Fruit fly (Drosophila melanogaster): ENCODE measurements around the gene nrv1.

The nrv1 gene

dm6 chr2L:6821631-6822030 lies 35.0 kb upstream of the nrv1 start, which contains the start of gene sens-2 (continued):
- TF ChIP-seq nerfin-2 (GFP tag; IDR thresholded peaks at IDR 0.05; ENCODE audit: partially characterized antibody) (no peak), Hey (tag; optimal IDR thresholded peaks at IDR 0.05) (peak; percentile 84), CG1603 (tag; optimal IDR thresholded peaks at IDR 0.05) (peak; percentile 73), Ada2b (GFP tag; IDR thresholded peaks at IDR 0.05) (no peak), Nf-YC (tag; optimal IDR thresholded peaks at IDR 0.05) (peak; percentile 99), ERR (GFP tag; optimal IDR thresholded peaks at IDR 0.05) (no peak), CG3995 (GFP tag; optimal IDR thresholded peaks at IDR 0.05) (no peak), GATAe (GFP tag; conservative IDR thresholded peaks at IDR 0.05) (0 out of 2 replicates have a peak, but pooled peaks have one; percentile 27), CG10147 (GFP tag; optimal IDR thresholded peaks at IDR 0.05) (no peak), Camta (GFP tag; optimal IDR thresholded peaks at IDR 0.05) (no peak), Asciz (GFP tag; optimal IDR thresholded peaks at IDR 0.05) (no peak), mld (GFP tag; IDR thresholded peaks at IDR 0.05; ENCODE audit: partially characterized antibody) (no peak), CG8388 (GFP tag; optimal IDR thresholded peaks at IDR 0.05) (no peak), z (GFP tag; IDR thresholded peaks at IDR 0.05) (peak; percentile 87), fd64A (GFP tag; optimal IDR thresholded peaks at IDR 0.05) (no peak), Rfx (GFP tag; IDR thresholded peaks at IDR 0.05) (peak; percentile 8; the same call in 1 of the 2 replicates), CG7271 (tag; optimal IDR thresholded peaks at IDR 0.05) (no peak), Ets97D (GFP tag; optimal IDR thresholded peaks at IDR 0.05) (peak; percentile 43), nau (GFP tag; optimal IDR thresholded peaks at IDR 0.05) (peak; percentile 9), CG13775 (GFP tag; optimal IDR thresholded peaks at IDR 0.05) (no peak), Eip74EF (GFP tag; optimal IDR thresholded peaks at IDR 0.05) (no peak), CG1024 (GFP tag; IDR thresholded peaks at IDR 0.05) (peak; percentile 47; the same call in 1 of the 2 replicates), pho (GFP tag; optimal IDR thresholded peaks at IDR 0.05) (no peak), CG4360 (GFP tag; IDR thresholded peaks at IDR 0.05) (peak; percentile 65), sisA (GFP tag; IDR thresholded peaks at IDR 0.05) (no peak), Med (GFP tag) (peak; percentile 70), lilli (GFP tag; optimal IDR thresholded peaks at IDR 0.05) (no peak), btn (GFP tag; optimal IDR thresholded peaks at IDR 0.05) (no peak), ewg (GFP tag; optimal IDR thresholded peaks at IDR 0.05) (peak; percentile 61), insv (GFP tag; optimal IDR thresholded peaks at IDR 0.05) (peak; percentile 95 to 98), Gug (GFP tag; IDR thresholded peaks at IDR 0.05) (no peak), mirr (GFP tag; optimal IDR thresholded peaks at IDR 0.05) (peak; percentile 41), grn (GFP tag; optimal IDR thresholded peaks at IDR 0.05) (peak; percentile 39), gsb-n (tag; optimal IDR thresholded peaks at IDR 0.05) (peak; percentile 54), CG17568 (GFP tag; optimal IDR thresholded peaks at IDR 0.05) (no peak), ac (GFP tag; optimal IDR thresholded peaks at IDR 0.05) (no peak), CG9817 (tag; optimal IDR thresholded peaks at IDR 0.05) (no peak), Dip2 (GFP tag; IDR thresholded peaks at IDR 0.05) (no peak), pzg (GFP tag; optimal IDR thresholded peaks at IDR 0.05) (no peak), Nf-YA (GFP tag; IDR thresholded peaks at IDR 0.05) (peak; percentile 90), Awh (GFP tag; IDR thresholded peaks at IDR 0.05) (0 out of 2 replicates have a peak, but pooled peaks have one; percentile 6), CG8089 (GFP tag; optimal IDR thresholded peaks at IDR 0.05) (no peak), jumu (GFP tag; optimal IDR thresholded peaks at IDR 0.05) (no peak), Six4 (GFP tag; optimal IDR thresholded peaks at IDR 0.05) (no peak), gt (GFP tag; IDR thresholded peaks at IDR 0.05) (no peak), CG2199 (GFP tag; IDR thresholded peaks at IDR 0.05) (0 out of 3 replicates have a peak, but pooled peaks have one; percentile 48), dimm (GFP tag; IDR thresholded peaks at IDR 0.05) (no peak), ap (GFP tag; IDR thresholded peaks at IDR 0.05) (no peak), CG10321 (GFP tag; IDR thresholded peaks at IDR 0.05) (peak; percentile 94), stwl (tag; optimal IDR thresholded peaks at IDR 0.05) (no peak), wek (GFP tag; optimal IDR thresholded peaks at IDR 0.05) (peak; percentile 6)
